Worm (Caenorhabditis elegans): ENCODE results near the gene ostf-4.

- TF ChIP-seq ahr-1 (tag; optimal IDR thresholded peaks at IDR 0.05) (no peak), unc-3 (GFP tag; conservative IDR thresholded peaks at IDR 0.05) (no peak), unc-3 (tag; optimal IDR thresholded peaks at IDR 0.05) (no peak), F13H6.1 (tag; optimal IDR thresholded peaks at IDR 0.05) (no peak), che-1 (tag; optimal IDR thresholded peaks at IDR 0.05) (no peak), nhr-232 (tag; optimal IDR thresholded peaks at IDR 0.05) (no peak), ama-1 (optimal IDR thresholded peaks at IDR 0.05) (no peak), tbx-2 (tag; optimal IDR thresholded peaks at IDR 0.05) (no peak), pha-4 (tag; optimal IDR thresholded peaks at IDR 0.05) (no peak), ceh-34 (tag; optimal IDR thresholded peaks at IDR 0.05) (peak; percentile 30), nhr-11 (tag; optimal IDR thresholded peaks at IDR 0.05) (no peak), fkh-10 (GFP tag; optimal IDR thresholded peaks at IDR 0.05) (no peak), pqm-1 (tag; optimal IDR thresholded peaks at IDR 0.05) (no peak), C08G9.2 (tag; optimal IDR thresholded peaks at IDR 0.05) (no peak), pag-3 (tag; optimal IDR thresholded peaks at IDR 0.05; ENCODE audit: borderline replicate concordance) (no peak)
Observed at ce11 chrIII:10318755-10319154, 396 bp upstream of the ostf-4 start, which contains the start of gene unc-69.

Measured in whole organism, late embryonic.